Worm (Caenorhabditis elegans): ENCODE measurements around the gene gro-1.

gro-1 gene

DNA sequence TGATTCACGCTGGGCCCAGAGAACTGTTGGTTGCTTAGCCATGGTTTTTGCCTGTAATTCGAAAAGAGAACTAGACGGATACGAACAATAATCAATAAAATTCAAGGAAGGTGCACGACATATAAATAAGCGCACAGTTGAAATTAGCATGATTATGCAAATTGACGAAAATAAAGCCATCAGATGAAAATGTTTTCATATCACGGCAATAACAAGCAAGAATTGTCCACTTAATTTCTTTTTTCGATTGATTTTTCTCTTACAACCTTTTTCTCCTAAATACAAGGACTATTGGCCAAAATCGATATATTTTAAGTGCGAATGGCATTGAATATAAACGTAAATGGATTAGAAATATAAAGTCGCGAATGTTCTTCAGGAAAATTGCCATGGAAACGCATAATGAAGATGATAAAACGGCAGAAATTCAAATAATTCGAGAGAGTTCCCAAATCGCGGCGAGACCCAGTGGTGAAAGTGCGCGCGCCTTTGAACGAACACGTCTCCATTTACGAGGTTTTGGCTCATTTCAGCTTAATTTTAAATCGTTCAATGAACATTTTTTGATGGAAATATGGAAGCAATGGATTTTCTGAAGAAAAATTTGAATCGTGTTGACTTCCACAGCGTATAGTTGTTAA is 9.9 kb downstream of the gro-1 start, which contains the start of the genes daf-41 and toc-1 (continued):
- TF ChIP-seq mdl-1 (tag; optimal IDR thresholded peaks at IDR 0.05) (no peak), sea-2 (GFP tag; optimal IDR thresholded peaks at IDR 0.05) (no peak), lin-39 (tag; optimal IDR thresholded peaks at IDR 0.05) (peak; percentile 4), nfya-1 (tag; optimal IDR thresholded peaks at IDR 0.05; ENCODE audit: insufficient read depth) (peak; percentile 71)

DNA sequence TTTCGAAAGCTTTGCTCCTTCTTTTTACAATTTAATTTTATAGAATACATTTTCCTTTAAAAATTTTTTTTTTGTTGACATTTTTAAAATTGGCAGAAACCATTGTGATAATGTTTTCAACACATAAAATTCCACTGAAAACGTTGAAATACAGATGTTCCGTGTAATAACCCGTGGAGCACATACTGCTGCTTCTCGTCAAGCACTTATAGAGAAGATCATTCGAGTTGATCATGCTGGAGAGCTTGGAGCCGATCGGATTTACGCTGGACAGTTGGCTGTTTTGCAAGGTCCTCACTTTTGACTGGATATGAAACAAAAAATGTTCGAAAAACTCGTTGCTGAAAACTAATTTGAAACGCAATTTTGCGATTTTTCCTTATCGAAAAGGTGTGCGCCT is 12.8 kb downstream of the gro-1 start, which contains the start of gene clk-1:
clk-1 (plus strand) TSS at position 155 of the 400 bp plus-strand sequence.
- TF ChIP-seq lin-39 (tag; optimal IDR thresholded peaks at IDR 0.05) (no peak), eor-1 (tag; optimal IDR thresholded peaks at IDR 0.05) (no peak), ama-1 (optimal IDR thresholded peaks at IDR 0.05) (peak; percentile 43), nhr-76 (tag; optimal IDR thresholded peaks at IDR 0.05) (no peak)

DNA sequence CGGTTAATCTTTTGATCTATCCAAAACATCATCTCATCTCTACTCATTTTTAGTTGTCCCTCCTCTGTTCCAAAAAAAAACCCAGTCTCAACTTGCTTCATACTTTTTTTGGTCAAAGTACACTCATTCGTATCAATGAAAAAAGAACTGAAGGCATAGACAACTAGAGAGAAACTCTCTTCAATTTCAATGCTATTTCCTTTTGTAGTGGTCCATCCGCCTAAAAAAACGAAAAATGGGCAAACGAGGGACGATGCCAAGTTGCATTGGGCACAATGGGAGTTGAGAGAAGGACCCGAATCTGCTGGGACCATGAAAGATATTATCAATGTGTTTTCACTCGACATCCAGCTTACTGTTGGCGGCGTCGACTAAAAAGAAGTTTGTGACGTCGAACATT is 15.3 kb downstream of the gro-1 start:
- peak; percentile 47 for TF ChIP-seq nfya-1 (tag; optimal IDR thresholded peaks at IDR 0.05; ENCODE audit: insufficient read depth)
- no peak for TF ChIP-seq nhr-28 (tag; optimal IDR thresholded peaks at IDR 0.05)
- TF ChIP-seq tbx-2 (tag; optimal IDR thresholded peaks at IDR 0.05) = no peak
- TF ChIP-seq zag-1 (tag; optimal IDR thresholded peaks at IDR 0.05) = no peak
- TF ChIP-seq hmg-11 (tag; optimal IDR thresholded peaks at IDR 0.05) = peak; percentile 67
- no peak for TF ChIP-seq snpc-4 (tag; optimal IDR thresholded peaks at IDR 0.05)
- peak; percentile 1 for TF ChIP-seq lin-39 (tag; optimal IDR thresholded peaks at IDR 0.05)
- TF ChIP-seq ztf-4 (tag; optimal IDR thresholded peaks at IDR 0.05) = no peak
- peak; percentile 17 for TF ChIP-seq elt-1 (tag; optimal IDR thresholded peaks at IDR 0.05)
- TF ChIP-seq fkh-2 (tag; optimal IDR thresholded peaks at IDR 0.05) = no peak
- TF ChIP-seq ceh-82 (tag; optimal IDR thresholded peaks at IDR 0.05) = no peak
- no peak for TF ChIP-seq nhr-67 (tag; optimal IDR thresholded peaks at IDR 0.05)

DNA sequence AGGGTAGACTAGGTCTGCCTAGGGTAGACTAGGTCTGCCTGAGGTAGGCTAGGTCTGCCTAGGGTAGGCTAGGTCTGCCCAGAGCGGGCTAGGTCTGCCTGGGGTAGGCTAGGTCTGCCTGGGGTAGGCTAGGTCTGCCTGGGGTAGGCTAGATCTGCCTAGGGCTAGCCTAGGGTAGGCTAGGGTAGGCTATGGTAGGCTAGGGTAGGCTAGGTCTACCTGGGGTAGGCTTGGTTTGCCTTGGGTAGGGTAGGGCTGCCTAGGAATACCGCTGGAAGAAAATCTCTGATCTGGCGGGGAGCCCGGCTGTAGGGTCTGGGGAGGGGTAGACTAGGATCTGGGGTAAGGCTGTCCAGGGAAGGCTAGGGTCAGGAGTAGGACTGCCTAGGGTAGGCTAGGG is 20.6 kb downstream of the gro-1 start:
- TF ChIP-seq elt-1 (tag; optimal IDR thresholded peaks at IDR 0.05) = no peak
- no peak for TF ChIP-seq nhr-67 (tag; optimal IDR thresholded peaks at IDR 0.05)
- TF ChIP-seq ZK546.5 (tag; optimal IDR thresholded peaks at IDR 0.05) = no peak
- TF ChIP-seq elt-2 (tag; optimal IDR thresholded peaks at IDR 0.05) = no peak
- no peak for TF ChIP-seq nhr-11 (tag; optimal IDR thresholded peaks at IDR 0.05)
- TF ChIP-seq ceh-16 (tag; optimal IDR thresholded peaks at IDR 0.05) = no peak
- no peak for TF ChIP-seq pqm-1 (tag; optimal IDR thresholded peaks at IDR 0.05)
- TF ChIP-seq nhr-43 (tag; optimal IDR thresholded peaks at IDR 0.05; ENCODE audit: poor library complexity, severe bottlenecking) = no peak
- no peak for TF ChIP-seq nhr-23 (tag; optimal IDR thresholded peaks at IDR 0.05)

DNA sequence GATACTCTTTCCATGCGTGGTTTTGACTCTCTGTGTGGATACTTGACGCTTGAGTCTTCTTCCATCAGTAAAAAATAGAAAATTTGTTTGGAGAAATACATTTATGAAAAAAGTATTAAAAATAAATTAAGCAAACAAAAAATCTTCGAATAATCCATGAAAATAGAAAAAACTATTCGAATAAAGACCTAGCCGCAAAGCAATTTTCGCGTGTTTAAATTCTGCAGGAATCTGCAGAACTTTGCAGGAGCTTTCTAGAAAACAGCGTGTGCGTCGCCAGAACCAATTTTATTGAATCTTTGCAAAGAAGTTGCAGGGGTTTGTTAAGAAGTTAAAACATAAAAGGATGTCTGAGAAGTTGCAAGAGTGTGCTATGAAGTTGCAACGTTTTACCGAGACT is 21.3 kb downstream of the gro-1 start, which contains the start of gene ZC395.11:
ZC395.11 (minus strand) TSS at position 101 of the 400 bp plus-strand sequence.
- TF ChIP-seq ceh-28 (tag; optimal IDR thresholded peaks at IDR 0.05) = no peak
- TF ChIP-seq fkh-10 (GFP tag; optimal IDR thresholded peaks at IDR 0.05) = no peak
- no peak for TF ChIP-seq aly-2 (tag; optimal IDR thresholded peaks at IDR 0.05)
- no peak for TF ChIP-seq nhr-25 (tag; optimal IDR thresholded peaks at IDR 0.05)
- no peak for TF ChIP-seq nhr-43 (tag; optimal IDR thresholded peaks at IDR 0.05; ENCODE audit: poor library complexity, severe bottlenecking)
- TF ChIP-seq nhr-28 (tag; optimal IDR thresholded peaks at IDR 0.05) = no peak

DNA sequence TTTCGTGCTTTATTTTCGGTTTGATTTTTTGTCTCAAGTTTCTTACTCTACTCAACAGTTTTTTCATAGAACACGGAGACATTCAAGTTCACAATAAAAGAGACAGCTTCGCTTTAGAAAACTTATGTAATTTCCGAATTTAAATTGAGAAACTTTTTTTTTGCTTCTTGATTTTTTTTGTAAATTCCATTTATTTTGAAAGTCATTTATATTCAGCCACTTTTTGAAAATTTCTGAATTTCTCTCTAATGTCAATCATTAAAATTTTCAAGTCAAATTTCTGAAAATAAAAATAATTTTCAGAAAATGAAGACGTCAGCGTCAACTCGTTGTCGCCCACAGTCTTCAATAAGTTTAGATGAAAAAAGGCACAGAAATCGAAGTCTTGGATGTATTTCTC is 23.0 kb downstream of the gro-1 start, which contains the start of gene T15B12.1:
T15B12.1 (plus strand) TSS at position 301 of the 400 bp plus-strand sequence.
- TF ChIP-seq mdl-1 (tag; optimal IDR thresholded peaks at IDR 0.05) (no peak), ceh-28 (tag; optimal IDR thresholded peaks at IDR 0.05) (no peak)

DNA sequence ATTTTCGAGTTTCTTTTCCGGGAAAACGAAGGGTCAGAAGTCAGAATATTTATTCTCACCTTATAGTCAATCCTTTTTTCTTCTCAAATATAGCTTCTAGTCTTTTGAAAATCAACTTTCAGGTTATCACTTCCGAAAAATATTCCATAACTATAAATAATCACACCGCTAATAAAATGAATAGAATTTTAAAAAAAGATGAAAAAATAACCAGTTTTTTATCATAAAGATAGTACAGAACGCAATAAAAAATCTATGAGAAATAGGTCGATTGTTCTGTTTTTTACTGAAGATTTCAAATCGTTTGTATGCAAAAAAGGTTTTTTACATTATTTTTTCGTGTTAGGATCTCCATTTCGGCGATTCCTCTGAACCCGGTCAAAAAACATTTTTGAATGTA is 25.3 kb downstream of the gro-1 start:
- TF ChIP-seq jun-1 (tag; optimal IDR thresholded peaks at IDR 0.05) (no peak), nhr-76 (tag; optimal IDR thresholded peaks at IDR 0.05) (no peak), egl-27 (tag; optimal IDR thresholded peaks at IDR 0.05) (no peak), lin-39 (tag; optimal IDR thresholded peaks at IDR 0.05) (no peak), elt-3 (tag; optimal IDR thresholded peaks at IDR 0.05) (no peak), fkh-10 (GFP tag; optimal IDR thresholded peaks at IDR 0.05) (no peak), lin-15B (tag; optimal IDR thresholded peaks at IDR 0.05) (no peak), nhr-77 (tag; optimal IDR thresholded peaks at IDR 0.05) (no peak), unc-62 (GFP tag; optimal IDR thresholded peaks at IDR 0.05) (no peak), skn-1 (tag; optimal IDR thresholded peaks at IDR 0.05) (no peak), nhr-23 (tag; optimal IDR thresholded peaks at IDR 0.05) (no peak), unc-39 (tag; optimal IDR thresholded peaks at IDR 0.05) (no peak), ceh-16 (tag; optimal IDR thresholded peaks at IDR 0.05) (no peak)
